Worm (Caenorhabditis elegans) whole organism, L3 larva: ENCODE data around the gene upb-1.

Experiments used
- ama-1 ChIP-seq: fragments of 150-350 bp; optimal IDR thresholded peaks from 2 replicates; lab custom pipeline; 2018
- nhr-28 ChIP-seq: fragments of 150-350 bp; optimal IDR thresholded peaks from 2 replicates; lab custom pipeline; 2014; ENCODE audit warnings: missing biosample characterization, missing genetic modification characterization
- snpc-4 ChIP-seq: fragments of 150-350 bp; optimal IDR thresholded peaks from 2 replicates; lab custom pipeline; 2014; ENCODE audit warnings: missing biosample characterization, missing genetic modification characterization
- unc-62 ChIP-seq: fragments of 150-350 bp; sonication (generic microtip); optimal IDR thresholded peaks from 4 replicates; lab custom pipeline; 2014; ENCODE audit warnings: missing biosample characterization, missing genetic modification reagents, missing genetic modification characterization

ce11 chrII:6244171-6244570 is 45.7 kb downstream of the upb-1 start, which contains the start of gene tat-4:
- TF ChIP-seq ama-1 (lab: Kevin White, UChicago) (no peak), unc-62 (GFP tag; lab: Kevin White, UChicago) (no peak), snpc-4 (tag; lab: Kevin White, UChicago) (no peak), nhr-28 (no peak)
